Fruit fly (Drosophila melanogaster) whole organism, embryonic: ENCODE measurements around the gene CG15382.

Experiments used
- Atf6 ChIP-seq: fragments of 200-800 bp; sonication (Bioruptor generic); IDR thresholded peaks from 2 replicates; pipeline ENCODE4 v1.3.6; 2022; ENCODE audit warnings: missing biosample characterization, missing genetic modification characterization
- CG10321 ChIP-seq: fragments of 200-800 bp; sonication (Bioruptor generic); IDR thresholded peaks from 2 replicates; pipeline ENCODE4 v1.3.6; 2022; ENCODE audit warnings: missing biosample characterization, missing genetic modification characterization
- CG10462 ChIP-seq: fragments of 200-800 bp; sonication (Bioruptor generic); optimal IDR thresholded peaks from 2 replicates; lab custom pipeline; 2016; ENCODE audit warnings: missing biosample characterization, missing genetic modification characterization
- CG11398 ChIP-seq: fragments of 200-800 bp; sonication (Bioruptor generic); optimal IDR thresholded peaks from 2 replicates; lab custom pipeline; 2016; ENCODE audit warnings: missing biosample characterization, missing genetic modification characterization
- CG18764 ChIP-seq: fragments of 200-800 bp; sonication (Bioruptor generic); optimal IDR thresholded peaks from 3 replicates; lab custom pipeline; 2016; ENCODE audit warnings: missing biosample characterization, missing genetic modification characterization
- CG2712 ChIP-seq: fragments of 200-800 bp; optimal IDR thresholded peaks from 3 replicates; lab custom pipeline; 2019; ENCODE audit warnings: missing biosample characterization, mild to moderate bottlenecking, missing genetic modification characterization, moderate library complexity
- CG30020 ChIP-seq: fragments of 200-800 bp; optimal IDR thresholded peaks from 2 replicates; lab custom pipeline; 2019; ENCODE audit warnings: missing biosample characterization, mild to moderate bottlenecking, missing genetic modification characterization, moderate library complexity
- CG3065 ChIP-seq: fragments of 200-800 bp; sonication (Bioruptor generic); optimal IDR thresholded peaks from 2 replicates; lab custom pipeline; 2016; ENCODE audit warnings: missing biosample characterization, missing genetic modification characterization
- CG33557 ChIP-seq: fragments of 200-800 bp; sonication (Bioruptor generic); optimal IDR thresholded peaks from 2 replicates; lab custom pipeline; 2019; ENCODE audit warnings: missing biosample characterization, mild to moderate bottlenecking, missing genetic modification characterization, moderate library complexity
- CG34376 ChIP-seq: fragments of 200-800 bp; sonication (Bioruptor generic); optimal IDR thresholded peaks from 2 replicates; lab custom pipeline; 2018; ENCODE audit warnings: missing biosample characterization, mild to moderate bottlenecking, missing genetic modification characterization
- CG43689 ChIP-seq: fragments of 200-800 bp; sonication (Bioruptor generic); IDR thresholded peaks from 2 replicates; pipeline ENCODE4 v1.3.6; 2022; ENCODE audit warnings: missing biosample characterization, missing genetic modification characterization
- CG4730 ChIP-seq: fragments of 200-800 bp; sonication (Bioruptor generic); IDR thresholded peaks from 2 replicates; pipeline ENCODE4 v1.3.6; 2022; ENCODE audit warnings: missing biosample characterization, missing genetic modification characterization
- CG6254 ChIP-seq: fragments of 200-800 bp; sonication (Bioruptor generic); optimal IDR thresholded peaks from 3 replicates; lab custom pipeline; 2017; ENCODE audit warnings: mild to moderate bottlenecking, missing biosample characterization, missing genetic modification reagents, missing genetic modification characterization
- CG6683 ChIP-seq: fragments of 200-800 bp; sonication (Bioruptor generic); optimal IDR thresholded peaks from 2 replicates; lab custom pipeline; 2017; ENCODE audit warnings: missing biosample characterization, mild to moderate bottlenecking, missing genetic modification characterization, missing genetic modification reagents
- CG7745 ChIP-seq: fragments of 200-800 bp; sonication (Bioruptor generic); optimal IDR thresholded peaks from 2 replicates; lab custom pipeline; 2018; ENCODE audit warnings: missing biosample characterization, mild to moderate bottlenecking, missing genetic modification characterization, moderate library complexity
- CG7987 ChIP-seq: fragments of 200-800 bp; sonication (Bioruptor generic); optimal IDR thresholded peaks from 2 replicates; lab custom pipeline; 2018; ENCODE audit warnings: missing biosample characterization, mild to moderate bottlenecking, missing genetic modification characterization, moderate library complexity
- CG9215 ChIP-seq: fragments of 200-800 bp; sonication (Bioruptor generic); IDR thresholded peaks from 2 replicates; pipeline ENCODE4 v1.3.6; 2022; ENCODE audit warnings: missing biosample characterization, missing genetic modification characterization
- CG9437 ChIP-seq: fragments of 200-800 bp; sonication (Bioruptor generic); optimal IDR thresholded peaks from 2 replicates; lab custom pipeline; 2018; ENCODE audit warnings: missing biosample characterization, mild to moderate bottlenecking, missing genetic modification characterization
- CG9797 ChIP-seq: fragments of 200-800 bp; sonication (Bioruptor generic); optimal IDR thresholded peaks from 3 replicates; lab custom pipeline; 2018; ENCODE audit warnings: missing biosample characterization, mild to moderate bottlenecking, missing genetic modification characterization
- CkIIα-i1 ChIP-seq: fragments of 200-800 bp; sonication (Bioruptor generic); IDR thresholded peaks from 2 replicates; pipeline ENCODE4 v1.3.6; 2022; ENCODE audit warnings: missing biosample characterization, missing genetic modification characterization
- Ets97D ChIP-seq: fragments of 200-800 bp; sonication (Bioruptor generic); optimal IDR thresholded peaks from 3 replicates; lab custom pipeline; 2016; ENCODE audit warnings: missing biosample characterization, missing genetic modification characterization
- HLH54F ChIP-seq: fragments of 200-800 bp; sonication (Bioruptor generic); optimal IDR thresholded peaks from 3 replicates; lab custom pipeline; 2016; ENCODE audit warnings: missing biosample characterization, missing genetic modification characterization
- MBD-R2 ChIP-seq: fragments of 200-800 bp; sonication (Bioruptor generic); IDR thresholded peaks from 2 replicates; pipeline ENCODE4 v1.3.6; 2022; ENCODE audit warnings: missing biosample characterization, missing genetic modification characterization
- MTF-1 ChIP-seq: fragments of 200-800 bp; sonication (Bioruptor generic); optimal IDR thresholded peaks from 2 replicates; lab custom pipeline; 2018; ENCODE audit warnings: missing biosample characterization, mild to moderate bottlenecking, missing genetic modification characterization, borderline replicate concordance
- NK7.1 ChIP-seq: fragments of 200-800 bp; sonication (Bioruptor generic); optimal IDR thresholded peaks from 3 replicates; lab custom pipeline; 2016; ENCODE audit warnings: missing biosample characterization, missing genetic modification characterization
- Side ChIP-seq: fragments of 200-800 bp; sonication (Bioruptor generic); optimal IDR thresholded peaks from 2 replicates; lab custom pipeline; 2016; ENCODE audit warnings: missing biosample characterization, missing genetic modification characterization
- Taf1 ChIP-seq: fragments of 200-800 bp; sonication (Bioruptor generic); IDR thresholded peaks from 2 replicates; pipeline ENCODE4 v1.3.6; 2022; ENCODE audit warnings: missing biosample characterization, missing genetic modification characterization
- YL-1 ChIP-seq: fragments of 200-800 bp; sonication (Bioruptor generic); optimal IDR thresholded peaks from 3 replicates; lab custom pipeline; 2017; ENCODE audit warnings: missing biosample characterization, mild to moderate bottlenecking, missing genetic modification characterization
- ac ChIP-seq: fragments of 200-800 bp; sonication (Bioruptor generic); optimal IDR thresholded peaks from 3 replicates; lab custom pipeline; 2017; ENCODE audit warnings: missing biosample characterization, mild to moderate bottlenecking, missing genetic modification characterization
- al ChIP-seq: fragments of 200-800 bp; sonication (Bioruptor generic); IDR thresholded peaks from 2 replicates; pipeline ENCODE4 v1.3.6; 2022; ENCODE audit warnings: missing biosample characterization, missing genetic modification characterization
- btn ChIP-seq: fragments of 200-800 bp; sonication (Bioruptor generic); optimal IDR thresholded peaks from 2 replicates; lab custom pipeline; 2016; ENCODE audit warnings: missing biosample characterization, missing genetic modification characterization
- chm ChIP-seq: fragments of 200-800 bp; sonication (Bioruptor generic); IDR thresholded peaks from 2 replicates; pipeline ENCODE4 v1.3.6; 2022; ENCODE audit warnings: missing biosample characterization, missing genetic modification characterization
- dati ChIP-seq: fragments of 200-800 bp; sonication (Bioruptor generic); IDR thresholded peaks from 2 replicates; pipeline ENCODE4 v1.3.6; 2022; ENCODE audit warnings: missing biosample characterization, missing genetic modification characterization
- fd96Cb ChIP-seq: fragments of 200-800 bp; sonication (Bioruptor generic); optimal IDR thresholded peaks from 2 replicates; lab custom pipeline; 2018; ENCODE audit warnings: missing biosample characterization, mild to moderate bottlenecking, missing genetic modification characterization, moderate library complexity
- grau ChIP-seq: fragments of 200-800 bp; optimal IDR thresholded peaks from 3 replicates; lab custom pipeline; 2019; ENCODE audit warnings: missing biosample characterization, mild to moderate bottlenecking, missing genetic modification characterization, moderate library complexity
- gsb ChIP-seq: fragments of 200-800 bp; sonication (Bioruptor generic); IDR thresholded peaks from 2 replicates; pipeline ENCODE4 v1.3.6; 2022; ENCODE audit warnings: missing biosample characterization, missing genetic modification characterization
- jigr1 ChIP-seq: fragments of 200-800 bp; sonication (Bioruptor generic); IDR thresholded peaks from 3 replicates; pipeline ENCODE4 v1.3.6; 2022; ENCODE audit warnings: missing biosample characterization, missing genetic modification characterization
- kah ChIP-seq: fragments of 200-800 bp; sonication (Bioruptor generic); optimal IDR thresholded peaks from 2 replicates; lab custom pipeline; 2018; ENCODE audit warnings: missing biosample characterization, mild to moderate bottlenecking, missing genetic modification characterization
- lola ChIP-seq, 3 experiments: fragments of >200 bp in 2 of 3; fragments of 200-800 bp in 1 of 3; sonication (Bioruptor generic) in 1 of 3; optimal IDR thresholded peaks; 2 replicates each; lab custom pipeline; 2017 to 2019; ENCODE audit warnings: missing biosample characterization in 3 of 3, missing genetic modification characterization in 3 of 3, mild to moderate bottlenecking in 1 of 3, moderate library complexity in 1 of 3
- odd ChIP-seq: fragments of 200-800 bp; sonication (Bioruptor generic); optimal IDR thresholded peaks from 2 replicates; lab custom pipeline; 2017; ENCODE audit warnings: missing biosample characterization, mild to moderate bottlenecking, missing genetic modification characterization
- p53 ChIP-seq: fragments of 200-800 bp; sonication (Bioruptor generic); optimal IDR thresholded peaks from 2 replicates; lab custom pipeline; 2016; ENCODE audit warnings: missing biosample characterization, missing genetic modification characterization
- pita ChIP-seq: fragments of 200-800 bp; sonication (Bioruptor generic); optimal IDR thresholded peaks from 2 replicates; lab custom pipeline; 2017; ENCODE audit warnings: missing biosample characterization, mild to moderate bottlenecking, missing genetic modification characterization
- pros ChIP-seq: fragments of 200-800 bp; sonication (Bioruptor generic); optimal IDR thresholded peaks from 3 replicates; lab custom pipeline; 2019; ENCODE audit warnings: missing biosample characterization, mild to moderate bottlenecking, missing genetic modification characterization, moderate library complexity
- seq ChIP-seq: fragments of 200-800 bp; sonication (Bioruptor generic); IDR thresholded peaks from 2 replicates; pipeline ENCODE4 v1.3.6; 2022; ENCODE audit warnings: missing biosample characterization, missing genetic modification characterization
- so ChIP-seq: fragments of 200-800 bp; sonication (Bioruptor generic); IDR thresholded peaks from 3 replicates; pipeline ENCODE4 v1.3.6; 2022; ENCODE audit warnings: missing biosample characterization, missing genetic modification characterization
- ssp ChIP-seq: fragments of 200-800 bp; sonication (Bioruptor generic); IDR thresholded peaks from 2 replicates; pipeline ENCODE4 v1.3.6; 2022; ENCODE audit warnings: missing biosample characterization, missing genetic modification characterization
- trem ChIP-seq: fragments of 200-800 bp; optimal IDR thresholded peaks from 3 replicates; lab custom pipeline; 2019; ENCODE audit warnings: missing biosample characterization, mild to moderate bottlenecking, missing genetic modification characterization, moderate library complexity
- unpg ChIP-seq: fragments of 200-800 bp; sonication (Bioruptor generic); optimal IDR thresholded peaks from 3 replicates; lab custom pipeline; 2018; ENCODE audit warnings: missing biosample characterization, mild to moderate bottlenecking, missing genetic modification characterization, moderate library complexity
- vnd ChIP-seq: fragments of 200-800 bp; sonication (Bioruptor generic); IDR thresholded peaks from 3 replicates; pipeline ENCODE4 v1.3.6; 2022; ENCODE audit warnings: missing biosample characterization, missing genetic modification characterization; ENCODE audit not compliant: partially characterized antibody
- yki ChIP-seq: fragments of >200 bp; optimal IDR thresholded peaks from 3 replicates; lab custom pipeline; 2018

The CG15382 gene

DNA sequence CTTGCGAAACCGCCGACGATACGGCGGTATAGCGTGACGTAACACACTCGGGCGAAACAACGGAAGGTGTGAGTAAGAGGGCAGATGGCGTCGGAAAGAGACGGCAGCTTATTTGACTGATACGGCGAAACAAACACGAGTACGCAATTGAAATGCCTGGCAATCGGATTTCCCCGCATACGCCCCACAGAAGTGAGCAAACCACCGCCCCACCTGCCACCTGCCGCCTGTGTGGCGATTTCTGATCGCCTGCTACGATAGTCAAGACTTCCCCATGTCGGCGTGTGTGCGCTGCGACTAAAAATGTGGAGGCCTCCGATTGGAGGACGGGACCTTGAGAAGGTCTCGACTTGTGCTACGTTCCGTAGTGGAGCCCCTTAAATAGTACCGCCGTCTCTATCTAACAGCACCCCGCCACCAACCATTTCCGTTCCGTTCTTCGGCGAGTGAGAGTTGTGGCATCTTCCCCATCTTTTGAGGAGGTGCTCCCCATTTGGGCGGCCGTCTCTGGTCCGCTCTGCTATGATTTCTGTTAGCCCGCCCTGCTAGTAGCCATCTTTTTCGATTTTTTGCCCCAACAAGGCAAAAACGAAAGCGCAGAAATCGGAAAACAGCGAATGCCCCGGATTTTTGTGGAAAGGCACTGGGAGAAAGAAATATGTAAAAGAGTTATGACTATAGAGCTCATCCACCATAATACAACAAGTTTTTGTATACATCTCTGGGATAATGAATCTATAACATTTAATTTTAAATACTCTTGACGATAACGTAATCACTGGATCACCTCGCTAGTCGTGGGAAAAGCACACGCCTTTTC lies 43.3 kb downstream of the CG15382 start (continued):
- peak; percentile 42 for TF ChIP-seq pros (GFP tag; lab: Kevin White, UChicago)
- no peak for TF ChIP-seq jigr1
- TF ChIP-seq Taf1 (GFP tag; lab: Robert Waterston, UW), result no peak
- peak; percentile 90 for TF ChIP-seq Side (GFP tag; lab: Kevin White, UChicago)
- peak; percentile 32 for TF ChIP-seq CG33557 (GFP tag; lab: Kevin White, UChicago)
- TF ChIP-seq ac, result peak; percentile 51
- TF ChIP-seq CG10321 (GFP tag; lab: Robert Waterston, UW), result no peak
- peak; percentile 91 for TF ChIP-seq unpg (GFP tag; lab: Kevin White, UChicago)
- no peak for TF ChIP-seq pita (GFP tag; lab: Kevin White, UChicago)
- no peak for TF ChIP-seq MBD-R2
- TF ChIP-seq CG9215, result no peak
- no peak for TF ChIP-seq gsb (GFP tag; lab: Robert Waterston, UW)
- TF ChIP-seq chm (GFP tag; lab: Robert Waterston, UW), result no peak
- peak; percentile 90 for TF ChIP-seq fd96Cb (tag; lab: Kevin White, UChicago)
- peak; percentile 76 for TF ChIP-seq CG6254 (GFP tag; lab: Kevin White, UChicago)
- TF ChIP-seq grau (tag; lab: Kevin White, UChicago), result peak; percentile 83
- peak; percentile 65 for TF ChIP-seq trem
- TF ChIP-seq al, result no peak
- TF ChIP-seq YL-1 (GFP tag; lab: Kevin White, UChicago), result no peak
- peak; percentile 60 for TF ChIP-seq MTF-1 (GFP tag; lab: Kevin White, UChicago)
- TF ChIP-seq CG7987 (GFP tag; lab: Kevin White, UChicago), result peak; percentile 31
- TF ChIP-seq Ets97D (GFP tag; lab: Kevin White, UChicago), result peak; percentile 70
- peak; percentile 94 for TF ChIP-seq CG9437
- TF ChIP-seq CG3065 (GFP tag; lab: Kevin White, UChicago), result no peak
- peak; percentile 82 for TF ChIP-seq kah
- no peak for TF ChIP-seq CG43689 (GFP tag; lab: Robert Waterston, UW)
- TF ChIP-seq dati, result no peak
- TF ChIP-seq lola (GFP tag; optimal IDR thresholded peaks at IDR 0.05; lab: Kevin White, UChicago), result peak in 1 of 3 experiments; percentile 83
- TF ChIP-seq seq (GFP tag; lab: Robert Waterston, UW), result no peak
- TF ChIP-seq CG2712 (tag; lab: Kevin White, UChicago), result peak; percentile 91
- TF ChIP-seq CG11398 (GFP tag; lab: Kevin White, UChicago), result peak; percentile 83
- no peak for TF ChIP-seq so (GFP tag; lab: Robert Waterston, UW)
- TF ChIP-seq CG4730 (GFP tag; lab: Robert Waterston, UW), result no peak
- no peak for TF ChIP-seq vnd (GFP tag; lab: Robert Waterston, UW)
- TF ChIP-seq yki (lab: Kevin White, UChicago), result no peak
- TF ChIP-seq CG30020 (tag; lab: Kevin White, UChicago), result peak; percentile 26
- no peak for TF ChIP-seq CkIIα-i1
- peak; percentile 43 for TF ChIP-seq odd (GFP tag; lab: Kevin White, UChicago)
- peak; percentile 75 for TF ChIP-seq NK7.1 (GFP tag; lab: Kevin White, UChicago)
- TF ChIP-seq CG9797, result peak; percentile 22
- TF ChIP-seq CG18764 (GFP tag; lab: Kevin White, UChicago), result peak; percentile 81
- no peak for TF ChIP-seq ssp (GFP tag; lab: Robert Waterston, UW)
- TF ChIP-seq p53, result peak; percentile 20
- TF ChIP-seq CG7745, result no peak
- TF ChIP-seq btn, result peak; percentile 83
- TF ChIP-seq HLH54F (GFP tag; lab: Kevin White, UChicago), result peak; percentile 78
- peak; percentile 78 for TF ChIP-seq CG10462 (GFP tag; lab: Kevin White, UChicago)
- TF ChIP-seq CG6683 (GFP tag; lab: Kevin White, UChicago), result peak; percentile 70
- TF ChIP-seq Atf6 (GFP tag; lab: Robert Waterston, UW), result no peak
- peak; percentile 71 for TF ChIP-seq CG34376 (GFP tag; lab: Kevin White, UChicago)
